Worm (Caenorhabditis elegans): ENCODE measurements around the gene K06A4.10.

The K06A4.10 gene

ce11 chrV:9453933-9454332 is 35.7 kb downstream of the K06A4.10 start:
- TF ChIP-seq elt-3 (tag; optimal IDR thresholded peaks at IDR 0.05): peak in 1 of 6 experiments; percentile 31
- peak; percentile 60 for TF ChIP-seq elt-2 (tag; optimal IDR thresholded peaks at IDR 0.05)
- TF ChIP-seq dsc-1 (tag; optimal IDR thresholded peaks at IDR 0.05): no peak
- TF ChIP-seq blmp-1 (tag; optimal IDR thresholded peaks at IDR 0.05): peak; percentile 95
- no peak for TF ChIP-seq sup-37 (GFP tag; optimal IDR thresholded peaks at IDR 0.05)
- no peak for TF ChIP-seq C34B4.2 (tag; optimal IDR thresholded peaks at IDR 0.05)
- TF ChIP-seq swsn-7 (tag; optimal IDR thresholded peaks at IDR 0.05): no peak

- TF ChIP-seq jun-1 (tag; optimal IDR thresholded peaks at IDR 0.05) (no peak), grh-1 (GFP tag; IDR thresholded peaks at IDR 0.05) (no peak), aha-1 (tag; optimal IDR thresholded peaks at IDR 0.05) (no peak), nhr-85 (tag) (no peak), pag-3 (tag; optimal IDR thresholded peaks at IDR 0.05; ENCODE audit: borderline replicate concordance, insufficient read depth) (no peak), ama-1 (optimal IDR thresholded peaks at IDR 0.05) (no peak), nhr-84 (tag; optimal IDR thresholded peaks at IDR 0.05) (no peak), C16A3.4 (tag; optimal IDR thresholded peaks at IDR 0.05) (no peak), fkh-8 (tag; optimal IDR thresholded peaks at IDR 0.05) (no peak), dpl-1 (GFP tag; optimal IDR thresholded peaks at IDR 0.05) (no peak), elt-3 (tag; optimal IDR thresholded peaks at IDR 0.05) (no peak)
These were observed 36.3 kb downstream of the K06A4.10 start for ce11 chrV:9453333-9453732.

- no peak for TF ChIP-seq pax-3 (tag; optimal IDR thresholded peaks at IDR 0.05)
- TF ChIP-seq sox-4 (tag; optimal IDR thresholded peaks at IDR 0.05): no peak
- no peak for TF ChIP-seq mab-9 (GFP tag; IDR thresholded peaks at IDR 0.05)
- TF ChIP-seq aha-1 (tag; optimal IDR thresholded peaks at IDR 0.05): no peak
- no peak for TF ChIP-seq zip-4 (GFP tag; optimal IDR thresholded peaks at IDR 0.05)
- no peak for TF ChIP-seq lin-14 (GFP tag; optimal IDR thresholded peaks at IDR 0.05)
- TF ChIP-seq nhr-28 (tag; optimal IDR thresholded peaks at IDR 0.05): no peak
- no peak for TF ChIP-seq unc-86 (tag; optimal IDR thresholded peaks at IDR 0.05)
- no peak for TF ChIP-seq isw-1 (GFP tag; IDR thresholded peaks at IDR 0.05)
- TF ChIP-seq egl-13 (tag; optimal IDR thresholded peaks at IDR 0.05): no peak
- TF ChIP-seq efl-3 (GFP tag; optimal IDR thresholded peaks at IDR 0.05): no peak
- TF ChIP-seq nhr-77 (tag; optimal IDR thresholded peaks at IDR 0.05): no peak
- TF ChIP-seq nhr-85 (tag): no peak
- no peak for TF ChIP-seq ceh-88 (GFP tag; IDR thresholded peaks at IDR 0.05)
- no peak for TF ChIP-seq hlh-17 (GFP tag; optimal IDR thresholded peaks at IDR 0.05; ENCODE audit: borderline replicate concordance)
These were observed 38.1 kb downstream of the K06A4.10 start for ce11 chrV:9451485-9451884.

ce11 chrV:9444618-9445017 is 45.0 kb downstream of the K06A4.10 start:
- TF ChIP-seq lsy-2 (tag; optimal IDR thresholded peaks at IDR 0.05) (no peak), nhr-85 (tag) (peak; percentile 80), blmp-1 (tag; optimal IDR thresholded peaks at IDR 0.05) (peak; percentile 59)

ce11 chrV:9443748-9444147 is 45.9 kb downstream of the K06A4.10 start, which contains the start of gene wdr-62:
wdr-62 (plus strand) TSS chrV:9444048.
- no peak for TF ChIP-seq nhr-20 (tag; optimal IDR thresholded peaks at IDR 0.05)
- TF ChIP-seq blmp-1 (tag; optimal IDR thresholded peaks at IDR 0.05): peak; percentile 76
- peak; percentile 33 for TF ChIP-seq lin-14 (GFP tag; optimal IDR thresholded peaks at IDR 0.05)
- no peak for TF ChIP-seq lin-13 (GFP tag; optimal IDR thresholded peaks at IDR 0.05)
- TF ChIP-seq pqm-1 (tag; optimal IDR thresholded peaks at IDR 0.05): no peak
- TF ChIP-seq hlh-17 (GFP tag; optimal IDR thresholded peaks at IDR 0.05; ENCODE audit: borderline replicate concordance): no peak
- no peak for TF ChIP-seq ceh-63 (GFP tag; optimal IDR thresholded peaks at IDR 0.05)
- no peak for TF ChIP-seq mab-9 (GFP tag; IDR thresholded peaks at IDR 0.05)
- no peak for TF ChIP-seq nhr-84 (tag; optimal IDR thresholded peaks at IDR 0.05)
- TF ChIP-seq hlh-4 (tag; optimal IDR thresholded peaks at IDR 0.05): no peak
- peak; percentile 40 for TF ChIP-seq nhr-85 (tag)
- TF ChIP-seq snu-23 (GFP tag; optimal IDR thresholded peaks at IDR 0.05): no peak
- no peak for TF ChIP-seq unc-86 (tag; optimal IDR thresholded peaks at IDR 0.05)
- TF ChIP-seq mdl-1 (tag; optimal IDR thresholded peaks at IDR 0.05): no peak
- TF ChIP-seq pax-3 (tag; optimal IDR thresholded peaks at IDR 0.05): no peak
- TF ChIP-seq lin-39 (tag; optimal IDR thresholded peaks at IDR 0.05): no peak
- no peak for TF ChIP-seq ceh-90 (tag; optimal IDR thresholded peaks at IDR 0.05)
- TF ChIP-seq ceh-88 (GFP tag; IDR thresholded peaks at IDR 0.05): no peak
- TF ChIP-seq ces-1 (GFP tag; optimal IDR thresholded peaks at IDR 0.05): no peak
- no peak for TF ChIP-seq C34B4.2 (tag; optimal IDR thresholded peaks at IDR 0.05)
- TF ChIP-seq ceh-8 (GFP tag; optimal IDR thresholded peaks at IDR 0.05): no peak
- no peak for TF ChIP-seq nhr-19 (GFP tag; conservative IDR thresholded peaks at IDR 0.05)
- no peak for TF ChIP-seq jun-1 (tag; optimal IDR thresholded peaks at IDR 0.05)

Data from whole organism, L1 larva.